Worm (Caenorhabditis elegans) whole organism, early embryonic: ENCODE data around the gene ham-1.

Experiments used
- B0310.2 ChIP-seq: sonication (generic microtip); optimal IDR thresholded peaks from 2 replicates; lab custom pipeline; 2016; ENCODE audit warnings: mild to moderate bottlenecking, missing genetic modification characterization, missing compliant biosample characterization
- F13C5.2 ChIP-seq: sonication (generic microtip); optimal IDR thresholded peaks from 2 replicates; lab custom pipeline; 2017; ENCODE audit warnings: mild to moderate bottlenecking, missing genetic modification characterization, inconsistent platforms, missing compliant biosample characterization
- aly-1 ChIP-seq: sonication (generic microtip); optimal IDR thresholded peaks from 2 replicates; lab custom pipeline; 2016; ENCODE audit warnings: missing genetic modification characterization, missing compliant biosample characterization
- ama-1 ChIP-seq: fragments of 150-350 bp; optimal IDR thresholded peaks from 2 replicates; lab custom pipeline; 2014
- ceh-13 ChIP-seq: fragments of 200-800 bp; sonication (Bioruptor generic); optimal IDR thresholded peaks from 2 replicates; lab custom pipeline; 2018; ENCODE audit warnings: mild to moderate bottlenecking, missing genetic modification characterization, missing compliant biosample characterization
- ceh-36 ChIP-seq: sonication (generic microtip); optimal IDR thresholded peaks from 2 replicates; lab custom pipeline; 2016; ENCODE audit warnings: missing genetic modification characterization, inconsistent platforms, missing compliant biosample characterization
- ets-7 ChIP-seq: sonication (generic microtip); optimal IDR thresholded peaks from 2 replicates; lab custom pipeline; 2016; ENCODE audit warnings: missing genotype, missing genetic modification characterization, missing compliant biosample characterization
- flt-1 ChIP-seq: fragments of 200-800 bp; sonication (Bioruptor generic); IDR thresholded peaks from 2 replicates; pipeline ENCODE4 v1.3.6; 2022; ENCODE audit warnings: missing genetic modification characterization, missing compliant biosample characterization
- hmbx-1 ChIP-seq: sonication (generic microtip); optimal IDR thresholded peaks from 2 replicates; lab custom pipeline; 2016; ENCODE audit warnings: mild to moderate bottlenecking, missing genetic modification characterization, missing compliant biosample characterization
- hmg-4 ChIP-seq: fragments of 200-800 bp; sonication (Bioruptor generic); optimal IDR thresholded peaks from 2 replicates; lab custom pipeline; 2018; ENCODE audit warnings: mild to moderate bottlenecking, missing genetic modification characterization, missing compliant biosample characterization
- hnd-1 ChIP-seq: sonication (generic microtip); optimal IDR thresholded peaks from 2 replicates; lab custom pipeline; 2016; ENCODE audit warnings: missing genetic modification characterization, missing compliant biosample characterization
- pes-1 ChIP-seq: fragments of 200-800 bp; sonication (Bioruptor generic); IDR thresholded peaks from 2 replicates; pipeline ENCODE4 v1.3.6; 2022; ENCODE audit warnings: missing genetic modification reagents, missing genetic modification characterization, missing compliant biosample characterization
- scrt-1 ChIP-seq: fragments of 200-800 bp; sonication (Bioruptor generic); IDR thresholded peaks from 2 replicates; pipeline ENCODE4 v1.3.6; 2022; ENCODE audit warnings: missing genetic modification characterization, missing compliant biosample characterization
- sea-1 ChIP-seq: fragments of 200-800 bp; sonication (Bioruptor generic); conservative IDR thresholded peaks from 2 replicates; pipeline ENCODE4 v1.3.6; 2022; ENCODE audit warnings: missing genetic modification characterization, missing compliant biosample characterization
- tbx-11 ChIP-seq: fragments of 200-800 bp; sonication (Bioruptor generic); IDR thresholded peaks from 2 replicates; pipeline ENCODE4 v1.3.6; 2022; ENCODE audit warnings: missing genetic modification characterization, missing compliant biosample characterization
- tbx-37 ChIP-seq: fragments of 200-800 bp; sonication (Bioruptor generic); conservative IDR thresholded peaks from 2 replicates; pipeline ENCODE4 v1.3.6; 2022; ENCODE audit warnings: missing genetic modification reagents, missing genetic modification characterization, missing compliant biosample characterization
- tra-4 ChIP-seq: sonication (generic microtip); optimal IDR thresholded peaks from 2 replicates; lab custom pipeline; 2017; ENCODE audit warnings: missing genetic modification characterization, missing compliant biosample characterization

Gene ham-1

ce11 chrIV:12549014-12549413, 7.0 kb downstream of the ham-1 start:
- no peak for TF ChIP-seq tbx-37 (GFP tag; lab: Robert Waterston, UW)
- no peak for TF ChIP-seq hmbx-1 (tag; lab: Kevin White, UChicago)
- TF ChIP-seq aly-1 (tag; lab: Kevin White, UChicago) = no peak

ce11 chrIV:12551944-12552343, 10.0 kb downstream of the ham-1 start:
- TF ChIP-seq sea-1 (GFP tag; lab: Robert Waterston, UW) (no peak), tra-4 (tag; lab: Kevin White, UChicago) (no peak), ama-1 (no peak), flt-1 (no peak), ceh-13 (GFP tag; lab: Kevin White, UChicago) (no peak), hmg-4 (GFP tag; lab: Kevin White, UChicago) (no peak), aly-1 (tag; lab: Kevin White, UChicago) (no peak)

- no peak for TF ChIP-seq ets-7
- no peak for TF ChIP-seq hmg-4 (GFP tag; lab: Kevin White, UChicago)
- TF ChIP-seq ceh-36 (tag; lab: Kevin White, UChicago) = no peak
These were observed 17.0 kb downstream of the ham-1 start, which contains the start of the genes ZK795.2 and ZK795.3 for ce11 chrIV:12558925-12559450. Gene ZK795.2, minus strand, starts transcription at chrIV:12558975. Gene ZK795.3, plus strand, starts transcription at chrIV:12559365.

- TF ChIP-seq ceh-36 (tag; lab: Kevin White, UChicago) (no peak), tbx-37 (GFP tag; lab: Robert Waterston, UW) (no peak), ceh-13 (GFP tag; lab: Kevin White, UChicago) (no peak), pes-1 (GFP tag; lab: Robert Waterston, UW) (no peak), flt-1 (no peak), F13C5.2 (no peak), ets-7 (no peak), sea-1 (GFP tag; lab: Robert Waterston, UW) (no peak), hnd-1 (tag; lab: Kevin White, UChicago) (no peak)
These were observed 18.6 kb downstream of the ham-1 start, which contains the start of gene snb-7 for ce11 chrIV:12560568-12560967. Gene snb-7, plus strand, starts transcription at chrIV:12560868.

ce11 chrIV:12565933-12566540, 24.1 kb downstream of the ham-1 start, which contains the start of gene eak-7:
Gene eak-7, minus strand, starts transcription at chrIV:12565983.
- TF ChIP-seq sea-1 (GFP tag; lab: Robert Waterston, UW) = no peak
- no peak for TF ChIP-seq tra-4 (tag; lab: Kevin White, UChicago)
- TF ChIP-seq hnd-1 (tag; lab: Kevin White, UChicago) = no peak
- no peak for TF ChIP-seq ceh-13 (GFP tag; lab: Kevin White, UChicago)
- TF ChIP-seq hmg-4 (GFP tag; lab: Kevin White, UChicago) = no peak
- no peak for TF ChIP-seq B0310.2 (tag; lab: Kevin White, UChicago)

- no peak for TF ChIP-seq ceh-36 (tag; lab: Kevin White, UChicago)
- TF ChIP-seq hmg-4 (GFP tag; lab: Kevin White, UChicago) = no peak
- no peak for TF ChIP-seq hnd-1 (tag; lab: Kevin White, UChicago)
- no peak for TF ChIP-seq flt-1
- no peak for TF ChIP-seq scrt-1 (GFP tag; lab: Robert Waterston, UW)
- TF ChIP-seq F13C5.2 = no peak
- TF ChIP-seq tbx-11 (GFP tag; lab: Robert Waterston, UW) = no peak
- TF ChIP-seq ets-7 = no peak
- no peak for TF ChIP-seq pes-1 (GFP tag; lab: Robert Waterston, UW)
- no peak for TF ChIP-seq aly-1 (tag; lab: Kevin White, UChicago)
- TF ChIP-seq tra-4 (tag; lab: Kevin White, UChicago) = no peak
- no peak for TF ChIP-seq sea-1 (GFP tag; lab: Robert Waterston, UW)
- no peak for TF ChIP-seq ama-1
These were observed 25.4 kb downstream of the ham-1 start, which contains the start of the genes hsb-1 and let-99 for ce11 chrIV:12567176-12567892. Gene hsb-1, minus strand, starts transcription at chrIV:12567226. Gene let-99, plus strand, starts transcription at chrIV:12567842.

- TF ChIP-seq hmg-4 (GFP tag; lab: Kevin White, UChicago) = no peak
- no peak for TF ChIP-seq ceh-13 (GFP tag; lab: Kevin White, UChicago)
- no peak for TF ChIP-seq hnd-1 (tag; lab: Kevin White, UChicago)
- no peak for TF ChIP-seq tra-4 (tag; lab: Kevin White, UChicago)
- no peak for TF ChIP-seq ama-1
- no peak for TF ChIP-seq B0310.2 (tag; lab: Kevin White, UChicago)
These were observed 28.6 kb downstream of the ham-1 start for ce11 chrIV:12570546-12570945.

ce11 chrIV:12571047-12571446, 29.1 kb downstream of the ham-1 start, which contains the start of gene K08E7.4:
Gene K08E7.4, minus strand, starts transcription at chrIV:12571147.
- TF ChIP-seq hnd-1 (tag; lab: Kevin White, UChicago) (no peak), tbx-11 (GFP tag; lab: Robert Waterston, UW) (no peak), tra-4 (tag; lab: Kevin White, UChicago) (no peak), F13C5.2 (no peak)
